Fruit fly (Drosophila melanogaster) whole organism, prepupa: ENCODE measurements around the gene CG9705.

Experiments used
- CG11902 ChIP-seq: fragments of 200-800 bp; sonication (Bioruptor generic); optimal IDR thresholded peaks from 3 replicates; lab custom pipeline; 2016; ENCODE audit warnings: missing biosample characterization, missing genetic modification characterization
- CG1621 ChIP-seq: fragments of 200-800 bp; sonication (Bioruptor generic); optimal IDR thresholded peaks from 3 replicates; lab custom pipeline; 2018; ENCODE audit warnings: missing biosample characterization, mild to moderate bottlenecking, missing genetic modification characterization
- CG32006 ChIP-seq: fragments of 200-800 bp; sonication (Bioruptor generic); optimal IDR thresholded peaks from 3 replicates; lab custom pipeline; 2017; ENCODE audit warnings: missing biosample characterization, mild to moderate bottlenecking, missing genetic modification characterization
- CG6808 ChIP-seq: fragments of 200-800 bp; sonication (Bioruptor generic); optimal IDR thresholded peaks from 3 replicates; lab custom pipeline; 2017; ENCODE audit warnings: missing biosample characterization, missing genetic modification characterization, mild to moderate bottlenecking, moderate library complexity, missing genetic modification reagents
- Ets21C ChIP-seq: fragments of 200-800 bp; sonication (Bioruptor generic); optimal IDR thresholded peaks from 3 replicates; lab custom pipeline; 2016; ENCODE audit warnings: missing biosample characterization, missing genetic modification characterization
- Sox15 ChIP-seq: fragments of 200-800 bp; sonication (Bioruptor generic); optimal IDR thresholded peaks from 3 replicates; lab custom pipeline; 2016; ENCODE audit warnings: missing biosample characterization, missing genetic modification characterization
- ss ChIP-seq, 2 experiments: fragments of 200-800 bp; sonication (Bioruptor generic); optimal IDR thresholded peaks; 2 replicates in 1 of 2; 3 replicates in 1 of 2; lab custom pipeline; 2017 to 2018; ENCODE audit warnings: mild to moderate bottlenecking in 2 of 2, missing biosample characterization in 2 of 2, missing genetic modification characterization in 2 of 2, moderate library complexity in 1 of 2

DNA sequence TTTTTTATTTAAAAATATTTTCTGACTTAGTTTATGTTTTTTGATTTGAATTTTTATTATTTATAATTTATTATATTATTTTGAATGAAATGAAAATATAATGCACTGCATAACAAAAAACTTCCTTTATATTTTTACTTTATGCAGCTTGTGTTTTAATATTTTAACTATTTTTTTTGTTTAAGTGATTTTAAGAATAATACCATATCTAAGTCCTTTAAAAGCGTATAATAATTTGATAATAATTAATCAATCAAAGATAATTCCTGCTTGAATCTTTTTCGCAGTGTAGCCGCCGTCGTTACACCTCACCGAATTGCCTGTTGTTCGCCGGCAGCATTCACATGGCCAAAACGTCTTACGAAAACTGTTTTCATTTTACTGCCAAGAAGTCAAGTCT lies 45.3 kb downstream of the CG9705 start:
- no peak for TF ChIP-seq Sox15 (GFP tag; lab: Kevin White, UChicago)
- TF ChIP-seq CG6808 = no peak
- peak in 1 of 2 experiments; percentile 15 for TF ChIP-seq ss (GFP tag; optimal IDR thresholded peaks at IDR 0.05; lab: Kevin White, UChicago)
- TF ChIP-seq CG32006 (GFP tag; lab: Kevin White, UChicago) = peak; percentile 61
- no peak for TF ChIP-seq CG11902
- TF ChIP-seq Ets21C (GFP tag; lab: Kevin White, UChicago) = no peak
- no peak for TF ChIP-seq CG1621
